Worm (Caenorhabditis elegans) whole organism, L1 larva: ENCODE measurements around the gene Y51A2D.18.

Source experiments
- C34B4.2 ChIP-seq: sonication (generic microtip); optimal IDR thresholded peaks from 2 replicates; lab custom pipeline; 2017; ENCODE audit warnings: mild to moderate bottlenecking, missing genetic modification characterization, missing compliant biosample characterization
- F16B12.6 ChIP-seq: fragments of 150-350 bp; optimal IDR thresholded peaks from 2 replicates; lab custom pipeline; 2014; ENCODE audit warnings: missing biosample characterization, missing genetic modification characterization
- Y116A8C.19 ChIP-seq: sonication (generic microtip); optimal IDR thresholded peaks from 2 replicates; lab custom pipeline; 2016; ENCODE audit warnings: missing compliant biosample characterization, missing genetic modification characterization, borderline replicate concordance
- aha-1 ChIP-seq: fragments of 150-350 bp; optimal IDR thresholded peaks from 2 replicates; lab custom pipeline; 2014; ENCODE audit warnings: missing biosample characterization, missing genetic modification characterization
- alr-1 ChIP-seq: fragments of 200-800 bp; sonication (Bioruptor generic); optimal IDR thresholded peaks from 2 replicates; lab custom pipeline; 2018; ENCODE audit warnings: borderline replicate concordance, mild to moderate bottlenecking, missing genetic modification characterization, missing compliant biosample characterization
- ama-1 ChIP-seq: fragments of 150-350 bp; optimal IDR thresholded peaks from 2 replicates; lab custom pipeline; 2014
- ceh-63 ChIP-seq: fragments of 200-800 bp; sonication (Bioruptor generic); optimal IDR thresholded peaks from 2 replicates; lab custom pipeline; 2018; ENCODE audit warnings: mild to moderate bottlenecking, missing genetic modification characterization, missing compliant biosample characterization
- ceh-8 ChIP-seq: fragments of 200-800 bp; sonication (Bioruptor generic); optimal IDR thresholded peaks from 2 replicates; lab custom pipeline; 2018; ENCODE audit warnings: mild to moderate bottlenecking, missing genetic modification characterization, moderate library complexity, missing compliant biosample characterization
- ceh-88 ChIP-seq: fragments of 200-800 bp; sonication (Bioruptor generic); IDR thresholded peaks from 2 replicates; pipeline ENCODE4 v1.3.6; 2022; ENCODE audit warnings: missing genetic modification characterization, missing compliant biosample characterization
- ceh-90 ChIP-seq: sonication (generic microtip); optimal IDR thresholded peaks from 2 replicates; lab custom pipeline; 2016; ENCODE audit warnings: missing genetic modification characterization, missing compliant biosample characterization
- dpl-1 ChIP-seq, 3 experiments: fragments of 150-350 bp in 2 of 3; sonication (generic microtip) in 1 of 3; optimal IDR thresholded peaks; 2 replicates each; lab custom pipeline; 2014 to 2017; ENCODE audit warnings: missing biosample characterization in 3 of 3, missing genetic modification characterization in 3 of 3, missing genetic modification reagents in 3 of 3
- egl-13 ChIP-seq: sonication (generic microtip); optimal IDR thresholded peaks from 2 replicates; lab custom pipeline; 2016; ENCODE audit warnings: missing genotype, missing genetic modification reagents, missing genetic modification characterization, missing compliant biosample characterization
- elt-3 ChIP-seq, 6 experiments: fragments of 150-350 bp in 1 of 6; sonication (generic microtip); optimal IDR thresholded peaks; 2 replicates each; lab custom pipeline; 2017 to 2018; ENCODE audit warnings: missing biosample characterization in 6 of 6, missing genetic modification characterization in 6 of 6, inconsistent platforms in 1 of 6
- fkh-4 ChIP-seq: sonication (generic microtip); optimal IDR thresholded peaks from 2 replicates; lab custom pipeline; 2016; ENCODE audit warnings: missing compliant biosample characterization, missing genetic modification characterization, borderline replicate concordance
- fos-1 ChIP-seq: fragments of 150-350 bp; optimal IDR thresholded peaks from 2 replicates; lab custom pipeline; 2014; ENCODE audit warnings: missing biosample characterization, missing genetic modification characterization
- grh-1 ChIP-seq: fragments of 200-800 bp; sonication (Bioruptor generic); IDR thresholded peaks from 2 replicates; pipeline ENCODE4 v1.3.6; 2022; ENCODE audit warnings: missing genetic modification reagents, missing genetic modification characterization, missing compliant biosample characterization
- hlh-17 ChIP-seq: fragments of 200-800 bp; sonication (Bioruptor generic); optimal IDR thresholded peaks from 2 replicates; lab custom pipeline; 2018; ENCODE audit warnings: missing genetic modification characterization, mild to moderate bottlenecking, missing compliant biosample characterization, moderate library complexity, borderline replicate concordance
- hlh-4 ChIP-seq: sonication (generic microtip); optimal IDR thresholded peaks from 2 replicates; lab custom pipeline; 2016; ENCODE audit warnings: mild to moderate bottlenecking, missing genetic modification characterization, missing compliant biosample characterization
- jun-1 ChIP-seq: fragments of 150-350 bp; optimal IDR thresholded peaks from 2 replicates; lab custom pipeline; 2014; ENCODE audit warnings: missing biosample characterization, missing genetic modification reagents, missing genetic modification characterization
- lin-14 ChIP-seq: fragments of 200-800 bp; sonication (Bioruptor generic); optimal IDR thresholded peaks from 2 replicates; lab custom pipeline; 2018; ENCODE audit warnings: mild to moderate bottlenecking, missing genetic modification characterization, moderate library complexity, missing compliant biosample characterization
- lin-39 ChIP-seq: fragments of 150-350 bp; optimal IDR thresholded peaks from 2 replicates; lab custom pipeline; 2014; ENCODE audit warnings: missing biosample characterization, missing genetic modification reagents, missing genetic modification characterization
- lir-3 ChIP-seq: sonication (generic microtip); optimal IDR thresholded peaks from 2 replicates; lab custom pipeline; 2016; ENCODE audit warnings: mild to moderate bottlenecking, missing genetic modification characterization, moderate library complexity, missing compliant biosample characterization; ENCODE audit not compliant: poor library complexity
- lsy-2 ChIP-seq, 2 experiments: fragments of 150-350 bp; optimal IDR thresholded peaks; 2 replicates each; lab custom pipeline; 2014; ENCODE audit warnings: missing biosample characterization in 2 of 2, missing genetic modification characterization in 2 of 2
- mab-9 ChIP-seq: fragments of 200-800 bp; sonication (Bioruptor generic); IDR thresholded peaks from 2 replicates; pipeline ENCODE4 v1.3.6; 2022; ENCODE audit warnings: missing genetic modification reagents, missing genetic modification characterization, missing compliant biosample characterization
- mef-2 ChIP-seq: fragments of 150-350 bp; optimal IDR thresholded peaks from 2 replicates; lab custom pipeline; 2014; ENCODE audit warnings: missing biosample characterization, missing genetic modification characterization
- nhr-11 ChIP-seq: fragments of 150-350 bp; optimal IDR thresholded peaks from 2 replicates; lab custom pipeline; 2014; ENCODE audit warnings: missing biosample characterization, missing genetic modification characterization
- nhr-237 ChIP-seq: fragments of 150-350 bp; optimal IDR thresholded peaks from 2 replicates; lab custom pipeline; 2014; ENCODE audit warnings: missing biosample characterization, missing genetic modification characterization
- nhr-28 ChIP-seq: fragments of 150-350 bp; optimal IDR thresholded peaks from 2 replicates; lab custom pipeline; 2014; ENCODE audit warnings: missing biosample characterization, missing genetic modification characterization
- nhr-76 ChIP-seq: sonication (generic microtip); optimal IDR thresholded peaks from 2 replicates; lab custom pipeline; 2017; ENCODE audit warnings: missing biosample characterization, missing genetic modification characterization
- nhr-84 ChIP-seq: sonication (generic microtip); optimal IDR thresholded peaks from 2 replicates; lab custom pipeline; 2017; ENCODE audit warnings: missing biosample characterization, missing genetic modification characterization
- nhr-85 ChIP-seq: sonication (generic microtip); peaks from one replicate; lab custom pipeline; 2016; ENCODE audit warnings: missing genetic modification characterization, inconsistent platforms, missing compliant biosample characterization
- nhr-90 ChIP-seq: sonication (generic microtip); optimal IDR thresholded peaks from 2 replicates; lab custom pipeline; 2016; ENCODE audit warnings: mild to moderate bottlenecking, missing genetic modification characterization, missing compliant biosample characterization; ENCODE audit not compliant: poor library complexity
- pag-3 ChIP-seq: sonication (generic microtip); optimal IDR thresholded peaks from 2 replicates; lab custom pipeline; 2017; ENCODE audit warnings: missing genetic modification characterization, mild to moderate bottlenecking, missing compliant biosample characterization, antibody characterized with exemption, borderline replicate concordance; ENCODE audit not compliant: insufficient read depth
- pax-3 ChIP-seq: fragments of 200-800 bp; sonication (Bioruptor generic); optimal IDR thresholded peaks from 2 replicates; lab custom pipeline; 2018; ENCODE audit warnings: mild to moderate bottlenecking, missing genetic modification characterization, moderate library complexity, missing compliant biosample characterization
- pqm-1 ChIP-seq: sonication (generic microtip); optimal IDR thresholded peaks from 3 replicates; lab custom pipeline; 2017; ENCODE audit warnings: missing biosample characterization, missing genetic modification characterization
- rnt-1 ChIP-seq: sonication (generic microtip); optimal IDR thresholded peaks from 2 replicates; lab custom pipeline; 2016; ENCODE audit warnings: mild to moderate bottlenecking, missing genetic modification characterization, moderate library complexity, missing compliant biosample characterization
- skn-1 ChIP-seq: fragments of 150-350 bp; optimal IDR thresholded peaks from 2 replicates; lab custom pipeline; 2014; ENCODE audit warnings: missing biosample characterization, missing genetic modification characterization
- sox-4 ChIP-seq: sonication (generic microtip); optimal IDR thresholded peaks from 2 replicates; lab custom pipeline; 2016; ENCODE audit warnings: missing genetic modification characterization, missing compliant biosample characterization
- tbx-2 ChIP-seq: sonication (generic microtip); optimal IDR thresholded peaks from 2 replicates; lab custom pipeline; 2016; ENCODE audit warnings: missing genetic modification characterization, missing compliant biosample characterization
- tlp-1 ChIP-seq: fragments of 150-350 bp; optimal IDR thresholded peaks from 2 replicates; lab custom pipeline; 2014; ENCODE audit warnings: missing biosample characterization, missing genetic modification characterization
- unc-130 ChIP-seq: fragments of 150-350 bp; optimal IDR thresholded peaks from 2 replicates; lab custom pipeline; 2017; ENCODE audit warnings: missing biosample characterization, missing genetic modification characterization, inconsistent platforms
- unc-30 ChIP-seq: sonication (generic microtip); optimal IDR thresholded peaks from 2 replicates; lab custom pipeline; 2017; ENCODE audit warnings: missing biosample characterization, missing genetic modification characterization
- unc-62 ChIP-seq: fragments of 150-350 bp; optimal IDR thresholded peaks from 2 replicates; lab custom pipeline; 2014; ENCODE audit warnings: missing biosample characterization, missing genetic modification reagents, missing genetic modification characterization
- unc-98 ChIP-seq: fragments of 200-800 bp; sonication (Bioruptor generic); IDR thresholded peaks from 2 replicates; pipeline ENCODE4 v1.3.6; 2022; ENCODE audit warnings: missing genetic modification characterization, missing compliant biosample characterization
- xbp-1 ChIP-seq: sonication (generic microtip); optimal IDR thresholded peaks from 2 replicates; lab custom pipeline; 2016; ENCODE audit warnings: missing genetic modification characterization, missing compliant biosample characterization
- zag-1 ChIP-seq: fragments of 150-350 bp; optimal IDR thresholded peaks from 2 replicates; lab custom pipeline; 2014; ENCODE audit warnings: missing biosample characterization, missing genetic modification characterization
- zip-4 ChIP-seq: fragments of 200-800 bp; sonication (Bioruptor generic); optimal IDR thresholded peaks from 2 replicates; lab custom pipeline; 2018; ENCODE audit warnings: mild to moderate bottlenecking, missing genetic modification characterization, moderate library complexity, missing compliant biosample characterization
- ztf-4 ChIP-seq: fragments of 150-350 bp; optimal IDR thresholded peaks from 2 replicates; lab custom pipeline; 2014; ENCODE audit warnings: missing biosample characterization, missing genetic modification characterization

Gene Y51A2D.18

ce11 chrV:18487158-18487557 is at the start of gene Y51A2D.18:
Gene Y51A2D.18, minus strand, starts transcription at chrV:18487258.
- TF ChIP-seq elt-3 (tag; optimal IDR thresholded peaks at IDR 0.05; lab: Kevin White, UChicago) = peak in 3 of 6 experiments; percentile 12 to 31 (median 24)
- TF ChIP-seq ceh-88 (GFP tag; lab: Robert Waterston, UW) = no peak

- TF ChIP-seq tlp-1 (no peak), nhr-11 (tag; lab: Kevin White, UChicago) (no peak), nhr-28 (no peak), elt-3 (tag; optimal IDR thresholded peaks at IDR 0.05; lab: Kevin White, UChicago) (no peak), lsy-2 (tag; optimal IDR thresholded peaks at IDR 0.05; lab: Kevin White, UChicago) (no peak), F16B12.6 (tag; lab: Kevin White, UChicago) (no peak), lin-39 (no peak), xbp-1 (tag; lab: Kevin White, UChicago) (no peak)
Observed at ce11 chrV:18536015-18536414, 49.0 kb upstream of the Y51A2D.18 start.

ce11 chrV:18533606-18534005 is 46.5 kb upstream of the Y51A2D.18 start, which contains the start of gene ints-5:
Gene ints-5, plus strand, starts transcription at chrV:18533953.
- TF ChIP-seq pqm-1 (no peak), pax-3 (tag; lab: Kevin White, UChicago) (no peak), fos-1 (tag; lab: Kevin White, UChicago) (peak; percentile 12), tlp-1 (no peak), ama-1 (lab: Kevin White, UChicago) (no peak), mab-9 (GFP tag; lab: Robert Waterston, UW) (no peak), dpl-1 (GFP tag; optimal IDR thresholded peaks at IDR 0.05; lab: Kevin White, UChicago) (peak; percentile 59 to 68 (median 66)), nhr-76 (tag; lab: Kevin White, UChicago) (no peak), lir-3 (tag; lab: Kevin White, UChicago) (no peak), zag-1 (tag; lab: Kevin White, UChicago) (no peak), skn-1 (tag; lab: Kevin White, UChicago) (peak; percentile 66), F16B12.6 (tag; lab: Kevin White, UChicago) (peak; percentile 39), ceh-90 (tag; lab: Kevin White, UChicago) (no peak), pag-3 (tag; lab: Kevin White, UChicago) (no peak), mef-2 (tag; lab: Kevin White, UChicago) (no peak), fkh-4 (tag; lab: Kevin White, UChicago) (no peak), zip-4 (peak; percentile 8), aha-1 (tag; lab: Kevin White, UChicago) (no peak), nhr-84 (tag; lab: Kevin White, UChicago) (no peak), unc-130 (tag; lab: Kevin White, UChicago) (peak; percentile 50), unc-62 (no peak), lin-39 (no peak), alr-1 (tag; lab: Kevin White, UChicago) (no peak), nhr-90 (tag; lab: Kevin White, UChicago) (no peak), C34B4.2 (tag; lab: Kevin White, UChicago) (no peak), rnt-1 (tag; lab: Kevin White, UChicago) (peak; percentile 75), nhr-85 (peak; percentile 66), nhr-28 (no peak), hlh-17 (GFP tag; lab: Kevin White, UChicago) (no peak), ceh-63 (GFP tag; lab: Kevin White, UChicago) (no peak), elt-3 (tag; optimal IDR thresholded peaks at IDR 0.05; lab: Kevin White, UChicago) (peak in 1 of 6 experiments; percentile 52), unc-98 (GFP tag; lab: Robert Waterston, UW) (no peak), Y116A8C.19 (tag; lab: Kevin White, UChicago) (no peak), jun-1 (tag; lab: Kevin White, UChicago) (no peak), unc-30 (no peak), xbp-1 (tag; lab: Kevin White, UChicago) (peak; percentile 65), lin-14 (GFP tag; lab: Kevin White, UChicago) (peak; percentile 74), grh-1 (GFP tag; lab: Robert Waterston, UW) (0 out of 2 replicates have a peak, but pooled peaks have one; percentile 11), hlh-4 (tag; lab: Kevin White, UChicago) (no peak), ztf-4 (no peak), sox-4 (tag; lab: Kevin White, UChicago) (no peak), ceh-8 (GFP tag; lab: Kevin White, UChicago) (no peak), nhr-237 (tag; lab: Kevin White, UChicago) (no peak), egl-13 (tag; lab: Kevin White, UChicago) (peak; percentile 10), tbx-2 (tag; lab: Kevin White, UChicago) (peak; percentile 55)
